Worm (Caenorhabditis elegans) whole organism, midembryonic: ENCODE data around the gene ZK688.4.

Experiments used
- T22C8.4 ChIP-seq: fragments of 200-800 bp; sonication (Bioruptor generic); IDR thresholded peaks from 2 replicates; pipeline ENCODE4 v1.3.6; 2022; ENCODE audit warnings: missing genetic modification characterization, missing compliant biosample characterization
- cog-1 ChIP-seq: sonication (generic microtip); optimal IDR thresholded peaks from 2 replicates; lab custom pipeline; 2016; ENCODE audit warnings: missing genetic modification characterization, missing compliant biosample characterization
- flt-1 ChIP-seq: fragments of 200-800 bp; sonication (Bioruptor generic); IDR thresholded peaks from 2 replicates; pipeline ENCODE4 v1.3.6; 2022; ENCODE audit warnings: missing genetic modification characterization, missing compliant biosample characterization
- klf-2 ChIP-seq: fragments of 200-800 bp; sonication (Bioruptor generic); conservative IDR thresholded peaks from 2 replicates; pipeline ENCODE4 v1.3.6; 2022; ENCODE audit warnings: missing genetic modification reagents, missing genetic modification characterization, missing compliant biosample characterization
- med-1 ChIP-seq: sonication (generic microtip); optimal IDR thresholded peaks from 2 replicates; lab custom pipeline; 2017; ENCODE audit warnings: missing genetic modification characterization, mild to moderate bottlenecking, missing compliant biosample characterization, antibody characterized with exemption, missing genetic modification reagents; ENCODE audit not compliant: insufficient read depth
- ref-1 ChIP-seq: fragments of 200-800 bp; sonication (Bioruptor generic); conservative IDR thresholded peaks from 2 replicates; pipeline ENCODE4 v1.3.6; 2022; ENCODE audit warnings: missing genetic modification reagents, missing genetic modification characterization, missing compliant biosample characterization
- tab-1 ChIP-seq: fragments of 200-800 bp; sonication (Bioruptor generic); IDR thresholded peaks from 2 replicates; pipeline ENCODE4 v1.3.6; 2022; ENCODE audit warnings: missing genetic modification characterization, missing compliant biosample characterization
- ztf-23 ChIP-seq: fragments of 200-800 bp; sonication (Bioruptor generic); IDR thresholded peaks from 2 replicates; pipeline ENCODE4 v1.3.6; 2022; ENCODE audit warnings: missing genetic modification reagents, missing genetic modification characterization, missing compliant biosample characterization
- ztf-29 ChIP-seq: fragments of 200-800 bp; sonication (Bioruptor generic); IDR thresholded peaks from 2 replicates; pipeline ENCODE4 v1.3.6; 2022; ENCODE audit warnings: missing genetic modification reagents, missing genetic modification characterization, missing compliant biosample characterization

Gene ZK688.4

ce11 chrIII:7937548-7937947 is 42.7 kb downstream of the ZK688.4 start, which contains the start of gene C29E4.10:
TSS of gene C29E4.10 (plus strand) at chrIII:7937848.
- TF ChIP-seq klf-2 = no peak
- TF ChIP-seq flt-1 (GFP tag; lab: Robert Waterston, UW) = no peak
- no peak for TF ChIP-seq ztf-29 (GFP tag; lab: Robert Waterston, UW)

- no peak for TF ChIP-seq tab-1
- no peak for TF ChIP-seq flt-1 (GFP tag; lab: Robert Waterston, UW)
- no peak for TF ChIP-seq ref-1 (GFP tag; lab: Robert Waterston, UW)
- TF ChIP-seq med-1 = no peak
- no peak for TF ChIP-seq klf-2
- no peak for TF ChIP-seq ztf-29 (GFP tag; lab: Robert Waterston, UW)
- no peak for TF ChIP-seq cog-1 (tag; lab: Kevin White, UChicago)
- no peak for TF ChIP-seq T22C8.4 (GFP tag; lab: Robert Waterston, UW)
- TF ChIP-seq ztf-23 (GFP tag; lab: Robert Waterston, UW) = no peak
Observed at ce11 chrIII:7940819-7941218, 46.0 kb downstream of the ZK688.4 start, which contains the start of gene C29E4.12. TSS of gene C29E4.12 (plus strand) at chrIII:7941151.

- no peak for TF ChIP-seq flt-1 (GFP tag; lab: Robert Waterston, UW)
Observed at ce11 chrIII:7941417-7941816, 46.6 kb downstream of the ZK688.4 start, which contains the start of gene kle-2. TSS of gene kle-2 (plus strand) at chrIII:7941717.
